Fruit fly (Drosophila melanogaster): Measurements from ENCODE around the gene Jasper.
A peak's percentile ranks its signal among the peaks of the same experiment; 100 is the strongest.

Gene Jasper

DNA sequence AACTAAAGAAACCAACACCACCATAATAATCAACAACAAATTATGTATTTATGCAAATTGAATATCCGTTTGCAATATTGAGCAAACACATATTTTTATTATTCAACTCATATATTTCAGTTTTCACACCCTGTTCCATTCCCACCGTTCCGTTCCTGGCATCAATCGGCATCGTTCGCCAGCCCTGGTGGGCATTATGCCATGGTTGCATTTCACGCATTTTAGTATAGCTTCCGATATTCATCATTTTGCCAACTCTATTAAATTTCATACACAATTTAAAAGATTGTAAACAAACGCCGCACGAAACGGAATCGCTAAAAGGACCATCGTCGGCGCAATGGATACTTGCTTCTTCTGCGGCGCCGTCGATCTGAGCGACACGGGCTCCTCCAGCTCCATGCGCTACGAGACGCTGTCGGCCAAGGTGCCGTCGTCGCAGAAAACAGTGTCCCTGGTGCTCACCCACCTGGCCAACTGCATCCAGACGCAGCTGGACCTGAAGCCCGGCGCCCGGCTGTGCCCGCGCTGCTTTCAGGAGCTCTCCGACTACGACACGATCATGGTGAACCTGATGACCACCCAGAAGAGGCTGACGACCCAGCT is 9.1 kb upstream of the Jasper start, which contains the start of gene Sry-delta:
Gene Sry-delta (plus strand): TSS at position 203 of the 606 bp plus-strand sequence.
- TF ChIP-seq tai (GFP tag; optimal IDR thresholded peaks at IDR 0.05) (no peak), Hr83 (GFP tag; optimal IDR thresholded peaks at IDR 0.05; ENCODE audit: poor library complexity, severe bottlenecking) (peak; percentile 97), fru (GFP tag; optimal IDR thresholded peaks at IDR 0.05) (no peak), N (GFP tag; optimal IDR thresholded peaks at IDR 0.05) (no peak), Dif (GFP tag; optimal IDR thresholded peaks at IDR 0.05; ENCODE audit: partially characterized antibody) (peak; percentile 18), Myc (optimal IDR thresholded peaks at IDR 0.05) (no peak), Hnf4 (GFP tag; optimal IDR thresholded peaks at IDR 0.05) (no peak), psq (GFP tag; optimal IDR thresholded peaks at IDR 0.05) (peak; percentile 35), pan (optimal IDR thresholded peaks at IDR 0.05) (no peak), woc (GFP tag; optimal IDR thresholded peaks at IDR 0.05) (no peak), sage (GFP tag; optimal IDR thresholded peaks at IDR 0.05) (no peak), brk (GFP tag; optimal IDR thresholded peaks at IDR 0.05) (no peak), Vsx2 (GFP tag; optimal IDR thresholded peaks at IDR 0.05; ENCODE audit: partially characterized antibody) (no peak), Rel (GFP tag; optimal IDR thresholded peaks at IDR 0.05) (no peak), Rel (tag; optimal IDR thresholded peaks at IDR 0.05) (no peak), Dfd (GFP tag; optimal IDR thresholded peaks at IDR 0.05) (no peak), usp (GFP tag; optimal IDR thresholded peaks at IDR 0.05) (no peak), dmrt93B (GFP tag; optimal IDR thresholded peaks at IDR 0.05) (no peak), foxo (GFP tag; optimal IDR thresholded peaks at IDR 0.05) (peak in 1 of 2 experiments; percentile 87), h (GFP tag; optimal IDR thresholded peaks at IDR 0.05) (no peak), sv (GFP tag; optimal IDR thresholded peaks at IDR 0.05) (peak; percentile 81), CrebA (GFP tag; optimal IDR thresholded peaks at IDR 0.05; ENCODE audit: borderline replicate concordance) (no peak), Abd-B (GFP tag; optimal IDR thresholded peaks at IDR 0.05) (no peak), lola (GFP tag; optimal IDR thresholded peaks at IDR 0.05) (no peak), HLH106 (tag; optimal IDR thresholded peaks at IDR 0.05) (peak; percentile 75), dl (GFP tag; optimal IDR thresholded peaks at IDR 0.05; ENCODE audit: insufficient read depth in 1 of 2, partially characterized antibody in 2 of 2) (no peak), Mio (GFP tag; optimal IDR thresholded peaks at IDR 0.05) (no peak), OdsH (GFP tag; optimal IDR thresholded peaks at IDR 0.05) (peak; percentile 61), br (GFP tag; optimal IDR thresholded peaks at IDR 0.05) (no peak), CG9705 (GFP tag; optimal IDR thresholded peaks at IDR 0.05) (peak; percentile 70), CG32264 (GFP tag; optimal IDR thresholded peaks at IDR 0.05) (peak; percentile 5), ey (GFP tag; optimal IDR thresholded peaks at IDR 0.05) (peak; percentile 73), rgr (GFP tag; optimal IDR thresholded peaks at IDR 0.05) (peak; percentile 80), jim (GFP tag; optimal IDR thresholded peaks at IDR 0.05) (no peak), Hr78 (GFP tag; optimal IDR thresholded peaks at IDR 0.05) (no peak), dsf (GFP tag; optimal IDR thresholded peaks at IDR 0.05; ENCODE audit: borderline replicate concordance) (peak; percentile 43), Jra (GFP tag; optimal IDR thresholded peaks at IDR 0.05) (no peak), Sp1 (GFP tag; optimal IDR thresholded peaks at IDR 0.05) (peak; percentile 71), GATAd (GFP tag; optimal IDR thresholded peaks at IDR 0.05) (no peak)

DNA sequence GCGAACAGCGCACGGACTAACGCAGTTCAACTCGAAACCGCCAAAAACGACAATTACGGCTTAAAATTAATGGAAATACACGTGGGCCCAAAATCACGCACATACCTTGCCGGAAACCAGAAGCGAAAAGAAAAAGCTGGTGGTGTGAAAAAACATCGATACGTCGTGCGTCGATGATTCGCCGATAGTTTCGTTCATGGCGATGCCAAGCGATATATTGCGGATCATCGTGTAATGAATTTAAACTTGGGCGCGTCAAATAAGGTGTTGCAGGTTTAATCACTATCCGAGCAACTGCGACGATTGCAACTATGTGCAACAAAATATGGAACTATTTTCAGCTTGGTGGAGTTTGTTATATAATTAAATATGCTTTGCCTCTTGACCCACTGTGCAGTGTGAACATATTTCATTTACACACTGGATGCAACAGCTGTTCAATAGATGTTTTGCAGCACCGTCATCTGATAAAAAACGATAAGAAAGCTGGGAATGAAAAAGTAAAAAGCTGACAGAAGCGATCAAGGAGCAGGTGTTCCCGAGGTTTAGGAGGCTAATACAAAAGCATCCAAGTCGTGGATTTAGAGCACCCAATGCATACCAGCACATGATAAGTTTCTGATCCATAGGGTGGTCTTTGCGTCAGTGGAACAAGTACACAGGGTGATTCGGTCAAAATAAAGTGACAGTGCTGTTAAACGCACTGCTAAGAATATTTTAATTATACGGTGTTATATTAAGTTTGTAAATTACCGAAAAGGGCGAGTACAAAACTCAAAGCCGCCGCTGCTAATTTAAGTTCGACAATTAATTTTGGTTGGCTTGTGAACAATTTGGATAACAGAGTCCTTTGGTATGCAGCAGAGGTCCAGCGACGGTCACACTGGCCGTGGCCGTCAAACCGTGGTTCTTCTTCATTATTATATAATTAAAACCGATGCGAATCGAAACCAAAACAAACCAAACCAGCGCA is 6.0 kb upstream of the Jasper start, which contains the start of the genes RpL32 and CG7943:
Gene RpL32 (minus strand): TSS at position 133 of the 973 bp plus-strand sequence.
Gene CG7943 (plus strand): TSS at position 442 of the 973 bp plus-strand sequence.
- peak; percentile 89 for TF ChIP-seq dsf (GFP tag; optimal IDR thresholded peaks at IDR 0.05; ENCODE audit: borderline replicate concordance)
- TF ChIP-seq ey (GFP tag; optimal IDR thresholded peaks at IDR 0.05), result peak; percentile 89
- TF ChIP-seq tai (GFP tag; optimal IDR thresholded peaks at IDR 0.05), result no peak
- TF ChIP-seq CrebA (GFP tag; optimal IDR thresholded peaks at IDR 0.05; ENCODE audit: borderline replicate concordance), result no peak
- TF ChIP-seq CG9705 (GFP tag; optimal IDR thresholded peaks at IDR 0.05), result peak; percentile 96
- TF ChIP-seq fru (GFP tag; optimal IDR thresholded peaks at IDR 0.05), result peak; percentile 96
- peak; percentile 92 for TF ChIP-seq Sp1 (GFP tag; optimal IDR thresholded peaks at IDR 0.05)
- peak; percentile 76 for TF ChIP-seq Myc (optimal IDR thresholded peaks at IDR 0.05)
- peak; percentile 95 for TF ChIP-seq br (GFP tag; optimal IDR thresholded peaks at IDR 0.05)
- peak; percentile 93 for TF ChIP-seq woc (GFP tag; optimal IDR thresholded peaks at IDR 0.05)
- TF ChIP-seq OdsH (GFP tag; optimal IDR thresholded peaks at IDR 0.05), result peak; percentile 91
- peak; percentile 95 for TF ChIP-seq HLH106 (tag; optimal IDR thresholded peaks at IDR 0.05)
- no peak for TF ChIP-seq Dfd (GFP tag; optimal IDR thresholded peaks at IDR 0.05)
- TF ChIP-seq dl (GFP tag; optimal IDR thresholded peaks at IDR 0.05; ENCODE audit: insufficient read depth in 1 of 2, partially characterized antibody in 2 of 2), result no peak
- TF ChIP-seq Abd-B (GFP tag; optimal IDR thresholded peaks at IDR 0.05), result no peak
- peak; percentile 94 for TF ChIP-seq CG32264 (GFP tag; optimal IDR thresholded peaks at IDR 0.05)
- TF ChIP-seq Hr83 (GFP tag; optimal IDR thresholded peaks at IDR 0.05; ENCODE audit: poor library complexity, severe bottlenecking), result peak; percentile 99
- no peak for TF ChIP-seq N (GFP tag; optimal IDR thresholded peaks at IDR 0.05)
- TF ChIP-seq jim (GFP tag; optimal IDR thresholded peaks at IDR 0.05), result peak; percentile 34
- peak; percentile 97 for TF ChIP-seq dmrt93B (GFP tag; optimal IDR thresholded peaks at IDR 0.05)
- no peak for TF ChIP-seq Rel (GFP tag; optimal IDR thresholded peaks at IDR 0.05)
- TF ChIP-seq Rel (tag; optimal IDR thresholded peaks at IDR 0.05), result peak; percentile 67
- TF ChIP-seq Jra (GFP tag; optimal IDR thresholded peaks at IDR 0.05), result peak; percentile 93
- TF ChIP-seq GATAd (GFP tag; optimal IDR thresholded peaks at IDR 0.05), result peak; percentile 90
- no peak for TF ChIP-seq Dif (GFP tag; optimal IDR thresholded peaks at IDR 0.05; ENCODE audit: partially characterized antibody)
- no peak for TF ChIP-seq pan (optimal IDR thresholded peaks at IDR 0.05)
- TF ChIP-seq sage (GFP tag; optimal IDR thresholded peaks at IDR 0.05), result peak; percentile 88
- TF ChIP-seq foxo (GFP tag; optimal IDR thresholded peaks at IDR 0.05), result peak; percentile 84 to 96
- no peak for TF ChIP-seq lola (GFP tag; optimal IDR thresholded peaks at IDR 0.05)
- TF ChIP-seq sv (GFP tag; optimal IDR thresholded peaks at IDR 0.05), result peak; percentile 82
- TF ChIP-seq h (GFP tag; optimal IDR thresholded peaks at IDR 0.05), result peak; percentile 97
- no peak for TF ChIP-seq Vsx2 (GFP tag; optimal IDR thresholded peaks at IDR 0.05; ENCODE audit: partially characterized antibody)
- peak; percentile 95 for TF ChIP-seq rgr (GFP tag; optimal IDR thresholded peaks at IDR 0.05)
- peak; percentile 74 for TF ChIP-seq Mio (GFP tag; optimal IDR thresholded peaks at IDR 0.05)
- peak; percentile 83 for TF ChIP-seq psq (GFP tag; optimal IDR thresholded peaks at IDR 0.05)
- no peak for TF ChIP-seq usp (GFP tag; optimal IDR thresholded peaks at IDR 0.05)
- no peak for TF ChIP-seq brk (GFP tag; optimal IDR thresholded peaks at IDR 0.05)
